Fruit fly (Drosophila melanogaster) whole organism: ENCODE measurements around the gene brv3.
A peak's percentile ranks its signal among the peaks of the same experiment; 100 is the strongest.

Experiments
- CG8478 ChIP-seq: fragments of >200 bp; optimal IDR thresholded peaks from 2 replicates; lab custom pipeline; 2018; ENCODE audit warnings: inconsistent platforms
- Dll ChIP-seq: fragments of >200 bp; optimal IDR thresholded peaks from 2 replicates; lab custom pipeline; 2017
- pan ChIP-seq: fragments of >200 bp; optimal IDR thresholded peaks from 2 replicates; lab custom pipeline; 2017
- usp ChIP-seq: fragments of >200 bp; optimal IDR thresholded peaks from 2 replicates; lab custom pipeline; 2017; ENCODE audit warnings: missing biosample characterization, missing genetic modification characterization, mixed read lengths

DNA sequence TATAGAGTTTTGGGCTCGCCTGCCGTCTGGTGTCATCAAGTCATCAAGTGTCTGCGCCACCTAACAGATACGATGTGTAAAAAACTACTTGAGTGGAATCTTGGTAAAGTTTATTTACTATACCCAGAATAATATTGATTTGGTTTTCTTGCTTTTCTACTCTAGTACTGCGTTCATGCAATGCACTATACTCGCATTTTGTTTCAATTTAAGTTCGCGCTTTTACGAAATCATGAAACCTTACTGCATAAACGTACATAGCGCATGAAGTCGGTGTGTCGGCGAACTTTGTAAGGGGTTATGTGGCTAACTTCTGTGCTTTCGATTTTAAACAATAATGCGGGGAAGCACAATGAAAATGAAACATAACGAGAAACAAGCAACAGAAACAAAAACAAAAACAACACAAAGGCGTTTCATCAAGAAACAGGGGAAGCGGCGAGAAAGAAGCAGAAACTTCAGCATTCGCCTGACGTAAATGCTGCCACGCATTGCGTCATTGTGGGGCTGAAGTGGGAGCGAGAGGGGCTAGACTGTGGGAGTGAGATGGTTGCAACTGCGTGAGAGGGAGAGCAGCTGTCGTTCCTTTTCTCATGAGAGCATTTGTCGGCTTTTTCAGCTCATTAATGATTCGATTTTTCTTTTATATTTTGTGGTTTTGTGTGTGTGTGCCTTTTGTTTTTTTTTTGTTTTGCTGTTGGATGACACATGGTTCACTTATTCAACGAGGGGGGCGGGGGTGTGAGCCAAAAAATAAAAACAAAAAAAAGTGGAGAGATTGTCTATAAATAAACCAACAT is 27.9 kb upstream of the brv3 start:
- TF ChIP-seq Dll, result peak; percentile 7
- no peak for TF ChIP-seq pan (lab: Kevin White, UChicago)
- TF ChIP-seq usp, result no peak
- TF ChIP-seq CG8478 (lab: Kevin White, UChicago), result no peak
